Worm (Caenorhabditis elegans): ENCODE results near the gene T14B4.9.

Gene T14B4.9

DNA sequence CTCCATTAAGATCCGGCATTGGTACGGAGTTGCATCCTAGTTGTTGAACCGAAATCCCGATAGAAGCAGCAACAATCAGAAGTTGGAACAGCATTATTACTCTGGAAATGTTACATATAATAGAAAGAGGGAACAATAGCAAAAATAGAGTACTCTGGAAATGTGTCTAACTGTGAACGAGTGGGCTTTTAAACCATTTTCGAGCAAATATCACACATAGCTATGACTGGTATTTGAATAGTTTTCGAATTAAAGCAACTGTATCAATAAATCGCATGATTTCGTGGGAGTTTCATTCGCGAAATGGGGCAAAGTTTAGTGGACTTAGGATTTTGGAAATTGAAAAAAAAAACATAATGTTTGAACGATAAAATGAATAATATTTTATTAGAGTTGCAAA, 15.8 kb upstream of the T14B4.9 start, which contains the start of gene F41G3.10:
Gene F41G3.10, minus strand, starts transcription at position 101 of the 400 bp plus-strand sequence.
- TF ChIP-seq bed-3 (GFP tag; optimal IDR thresholded peaks at IDR 0.05) = no peak
- no peak for TF ChIP-seq unc-62 (GFP tag; optimal IDR thresholded peaks at IDR 0.05)
- no peak for TF ChIP-seq tbx-8 (GFP tag; optimal IDR thresholded peaks at IDR 0.05)
- TF ChIP-seq ceh-43 (GFP tag; optimal IDR thresholded peaks at IDR 0.05) = no peak
- no peak for TF ChIP-seq nhr-76 (tag; optimal IDR thresholded peaks at IDR 0.05)

DNA sequence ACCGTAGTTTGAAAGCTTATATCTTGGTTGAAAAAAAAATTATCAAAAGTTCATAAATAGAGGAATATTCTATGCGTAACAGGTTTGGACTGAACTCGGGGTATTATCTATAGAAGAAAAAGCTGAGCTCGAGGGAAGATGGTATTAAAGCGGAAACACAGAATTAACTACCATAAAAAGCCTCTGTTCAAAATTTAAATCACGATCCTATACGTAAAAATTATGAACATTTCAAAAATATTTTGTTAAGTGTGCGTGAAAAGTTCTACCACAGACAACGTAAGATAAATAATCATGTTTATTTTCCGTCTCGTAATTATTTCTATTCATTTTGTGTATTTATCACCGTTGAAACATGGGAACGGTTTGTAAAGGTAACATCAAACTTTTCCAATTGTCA, 12.8 kb upstream of the T14B4.9 start, which contains the start of gene F41G3.5:
Gene F41G3.5, plus strand, starts transcription at position 301 of the 400 bp plus-strand sequence.
- no peak for TF ChIP-seq mls-2 (tag; optimal IDR thresholded peaks at IDR 0.05)
- TF ChIP-seq lin-32 (GFP tag; optimal IDR thresholded peaks at IDR 0.05) = no peak
- no peak for TF ChIP-seq snpc-4 (tag; optimal IDR thresholded peaks at IDR 0.05)
- TF ChIP-seq nhr-12 (tag; optimal IDR thresholded peaks at IDR 0.05) = no peak
- no peak for TF ChIP-seq pha-4 (tag; optimal IDR thresholded peaks at IDR 0.05)
- TF ChIP-seq unc-120 (tag; optimal IDR thresholded peaks at IDR 0.05; ENCODE audit: poor library complexity, severe bottlenecking) = no peak
- no peak for TF ChIP-seq nhr-28 (tag; optimal IDR thresholded peaks at IDR 0.05)
- no peak for TF ChIP-seq ztf-11 (tag; optimal IDR thresholded peaks at IDR 0.05)
- no peak for TF ChIP-seq bed-3 (GFP tag; optimal IDR thresholded peaks at IDR 0.05)
- TF ChIP-seq elt-3 (tag; optimal IDR thresholded peaks at IDR 0.05) = no peak
- TF ChIP-seq tbx-8 (GFP tag; optimal IDR thresholded peaks at IDR 0.05) = no peak
- no peak for TF ChIP-seq blmp-1 (tag; optimal IDR thresholded peaks at IDR 0.05)
- no peak for TF ChIP-seq zip-8 (tag; optimal IDR thresholded peaks at IDR 0.05)

DNA sequence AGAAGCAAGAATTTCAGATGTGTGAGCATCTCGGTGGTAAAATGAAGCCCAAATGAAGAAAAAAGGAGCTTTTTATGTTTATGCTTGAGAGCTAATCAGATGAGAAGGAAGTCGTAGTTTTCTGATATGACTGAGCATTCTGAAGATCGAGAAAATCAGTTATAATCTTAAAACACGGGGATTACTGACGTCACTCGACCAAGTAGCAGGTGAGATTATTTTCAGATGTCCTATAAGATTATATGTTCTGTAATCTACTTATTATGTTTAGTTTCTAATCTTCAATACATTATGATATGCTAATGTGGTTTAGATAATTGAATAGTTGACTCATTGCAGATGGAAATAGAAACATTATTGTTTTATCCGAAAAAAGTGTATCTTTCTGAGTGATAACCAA, 12.2 kb upstream of the T14B4.9 start, which contains the start of gene ins-14:
Gene ins-14, minus strand, starts transcription at position 32 of the 400 bp plus-strand sequence.
- TF ChIP-seq ham-2 (GFP tag; optimal IDR thresholded peaks at IDR 0.05) = no peak

DNA sequence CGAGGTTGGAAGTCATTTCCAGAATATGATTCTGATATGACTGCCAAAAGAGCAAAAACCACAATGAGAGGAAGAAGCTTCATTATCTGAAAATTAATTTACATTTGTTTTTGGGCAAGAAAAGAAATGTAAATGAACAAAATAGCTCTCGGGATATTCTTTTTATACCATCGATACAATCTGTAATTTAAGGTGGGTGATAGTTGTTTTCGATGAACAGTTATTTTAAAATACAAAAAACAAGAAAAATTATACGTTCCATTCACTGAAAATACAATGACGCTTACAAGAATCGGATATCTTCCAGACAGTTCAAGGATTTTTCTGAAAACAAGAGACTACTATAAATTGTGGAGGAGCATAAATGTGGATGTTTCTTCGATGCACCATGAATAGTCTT, 11.0 kb upstream of the T14B4.9 start, which contains the start of gene ins-15:
Gene ins-15, minus strand, starts transcription at position 101 of the 400 bp plus-strand sequence.
- TF ChIP-seq cnd-1 (tag; optimal IDR thresholded peaks at IDR 0.05) (no peak), lin-13 (tag; optimal IDR thresholded peaks at IDR 0.05) (no peak), mab-5 (tag; optimal IDR thresholded peaks at IDR 0.05) (no peak), M03D4.4 (tag; optimal IDR thresholded peaks at IDR 0.05) (no peak), ces-1 (GFP tag; optimal IDR thresholded peaks at IDR 0.05) (no peak), ceh-83 (GFP tag; optimal IDR thresholded peaks at IDR 0.05) (no peak)

DNA sequence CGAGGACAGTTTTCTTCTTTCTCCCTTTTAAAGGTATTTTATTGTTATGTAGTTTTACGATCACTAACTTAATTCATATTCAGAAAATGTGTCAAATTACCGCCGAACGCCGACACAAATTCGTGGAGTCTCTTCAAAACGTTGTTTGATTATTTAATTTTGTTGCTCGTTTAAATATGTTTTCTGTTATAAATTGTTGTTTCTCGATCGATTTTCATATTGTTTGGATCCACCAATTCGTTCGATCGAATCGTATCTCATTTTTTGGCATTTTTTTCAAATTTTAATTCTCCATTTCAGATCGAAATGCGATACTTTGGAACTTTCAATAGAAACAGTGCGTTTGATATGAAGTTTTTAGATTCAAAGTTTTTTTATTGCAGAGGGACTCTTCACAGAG, 9.0 kb upstream of the T14B4.9 start, which contains the start of gene F41G3.6:
Gene F41G3.6, plus strand, starts transcription at position 301 of the 400 bp plus-strand sequence.
- no peak for TF ChIP-seq elt-3 (tag; optimal IDR thresholded peaks at IDR 0.05)
- no peak for TF ChIP-seq unc-62 (GFP tag; optimal IDR thresholded peaks at IDR 0.05)
- no peak for TF ChIP-seq nhr-12 (tag; optimal IDR thresholded peaks at IDR 0.05)
- no peak for TF ChIP-seq nhr-2 (tag; optimal IDR thresholded peaks at IDR 0.05)
- TF ChIP-seq mab-5 (tag; optimal IDR thresholded peaks at IDR 0.05) = no peak
- no peak for TF ChIP-seq snpc-4 (tag; optimal IDR thresholded peaks at IDR 0.05)
- TF ChIP-seq M03D4.4 (tag; optimal IDR thresholded peaks at IDR 0.05) = no peak
- TF ChIP-seq ham-2 (GFP tag; optimal IDR thresholded peaks at IDR 0.05) = no peak
- no peak for TF ChIP-seq unc-120 (tag; optimal IDR thresholded peaks at IDR 0.05; ENCODE audit: poor library complexity, severe bottlenecking)
- no peak for TF ChIP-seq ces-1 (GFP tag; optimal IDR thresholded peaks at IDR 0.05)
- no peak for TF ChIP-seq nhr-76 (tag; optimal IDR thresholded peaks at IDR 0.05)
- TF ChIP-seq zip-8 (tag; optimal IDR thresholded peaks at IDR 0.05) = no peak
- no peak for TF ChIP-seq unc-39 (tag; optimal IDR thresholded peaks at IDR 0.05)
- TF ChIP-seq drap-1 (GFP tag; optimal IDR thresholded peaks at IDR 0.05) = no peak
- TF ChIP-seq mep-1 (tag; optimal IDR thresholded peaks at IDR 0.05) = no peak
- TF ChIP-seq ceh-83 (GFP tag; optimal IDR thresholded peaks at IDR 0.05) = no peak
- TF ChIP-seq blmp-1 (tag; optimal IDR thresholded peaks at IDR 0.05) = no peak

DNA sequence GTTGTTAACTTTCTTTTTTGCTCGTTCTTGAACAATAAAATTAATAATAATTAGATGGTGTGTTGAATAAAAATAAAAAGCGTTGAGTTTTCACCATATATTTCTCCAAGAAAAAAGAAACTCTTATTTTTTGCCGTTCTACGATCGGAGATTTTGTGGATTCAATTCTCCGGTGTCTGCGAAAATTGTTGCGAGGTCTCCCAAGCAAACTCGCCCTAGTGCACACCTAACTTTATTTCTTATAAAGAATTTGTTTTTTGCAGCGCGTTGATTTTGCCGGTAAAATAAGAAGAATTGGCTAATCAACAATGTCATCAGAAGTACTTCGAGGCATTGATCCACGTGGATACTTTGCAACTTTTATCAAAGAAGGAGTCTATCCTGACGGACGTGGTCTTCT, 7.8 kb upstream of the T14B4.9 start, which contains the start of gene exos-8:
Gene exos-8, plus strand, starts transcription at position 264 of the 400 bp plus-strand sequence.
- TF ChIP-seq bed-3 (GFP tag; optimal IDR thresholded peaks at IDR 0.05) (no peak), sptf-1 (tag; optimal IDR thresholded peaks at IDR 0.05) (no peak), mls-2 (tag; optimal IDR thresholded peaks at IDR 0.05) (peak; percentile 50), flh-1 (GFP tag; optimal IDR thresholded peaks at IDR 0.05) (no peak), lin-32 (GFP tag; optimal IDR thresholded peaks at IDR 0.05) (peak; percentile 1), sem-2 (GFP tag; optimal IDR thresholded peaks at IDR 0.05) (no peak), elt-1 (tag; optimal IDR thresholded peaks at IDR 0.05; ENCODE audit: borderline replicate concordance, insufficient read depth) (no peak), mep-1 (tag; optimal IDR thresholded peaks at IDR 0.05) (peak; percentile 67), nhr-28 (tag; optimal IDR thresholded peaks at IDR 0.05) (no peak), nhr-237 (tag; optimal IDR thresholded peaks at IDR 0.05) (peak; percentile 49), hlh-1 (tag; optimal IDR thresholded peaks at IDR 0.05) (no peak), ceh-83 (GFP tag; optimal IDR thresholded peaks at IDR 0.05) (no peak), nhr-76 (tag; optimal IDR thresholded peaks at IDR 0.05) (no peak), M03D4.4 (tag; optimal IDR thresholded peaks at IDR 0.05) (peak; percentile 28), nhr-12 (tag; optimal IDR thresholded peaks at IDR 0.05) (no peak), mab-5 (tag; optimal IDR thresholded peaks at IDR 0.05) (no peak), ztf-11 (tag; optimal IDR thresholded peaks at IDR 0.05) (no peak), unc-39 (tag; optimal IDR thresholded peaks at IDR 0.05) (no peak), ceh-43 (GFP tag; optimal IDR thresholded peaks at IDR 0.05) (no peak), lsy-2 (tag; optimal IDR thresholded peaks at IDR 0.05) (peak; percentile 67), ham-2 (GFP tag; optimal IDR thresholded peaks at IDR 0.05) (no peak), tbx-8 (GFP tag; optimal IDR thresholded peaks at IDR 0.05) (no peak), snpc-4 (tag; optimal IDR thresholded peaks at IDR 0.05) (no peak), drap-1 (GFP tag; optimal IDR thresholded peaks at IDR 0.05) (peak; percentile 6), zip-8 (tag; optimal IDR thresholded peaks at IDR 0.05) (no peak), blmp-1 (tag; optimal IDR thresholded peaks at IDR 0.05) (no peak), ceh-39 (tag; optimal IDR thresholded peaks at IDR 0.05) (no peak), unc-62 (GFP tag; optimal IDR thresholded peaks at IDR 0.05) (no peak), cnd-1 (tag; optimal IDR thresholded peaks at IDR 0.05) (peak; percentile 46), elt-3 (tag; optimal IDR thresholded peaks at IDR 0.05) (no peak), ces-1 (GFP tag; optimal IDR thresholded peaks at IDR 0.05) (peak; percentile 76), lin-13 (tag; optimal IDR thresholded peaks at IDR 0.05) (peak; percentile 34)

Measured in whole organism, mixed stage, embryonic.